Fruit fly (Drosophila melanogaster) whole organism, larva: ENCODE measurements around the gene Set.
A peak's percentile ranks its signal among the peaks of the same experiment; 100 is the strongest.

ENCODE experiments used
- noc ChIP-seq: fragments of 200-800 bp; sonication (Bioruptor generic); optimal IDR thresholded peaks from 3 replicates; lab custom pipeline; 2019; ENCODE audit warnings: missing biosample characterization, mild to moderate bottlenecking, missing genetic modification characterization, moderate library complexity

Gene Set

DNA sequence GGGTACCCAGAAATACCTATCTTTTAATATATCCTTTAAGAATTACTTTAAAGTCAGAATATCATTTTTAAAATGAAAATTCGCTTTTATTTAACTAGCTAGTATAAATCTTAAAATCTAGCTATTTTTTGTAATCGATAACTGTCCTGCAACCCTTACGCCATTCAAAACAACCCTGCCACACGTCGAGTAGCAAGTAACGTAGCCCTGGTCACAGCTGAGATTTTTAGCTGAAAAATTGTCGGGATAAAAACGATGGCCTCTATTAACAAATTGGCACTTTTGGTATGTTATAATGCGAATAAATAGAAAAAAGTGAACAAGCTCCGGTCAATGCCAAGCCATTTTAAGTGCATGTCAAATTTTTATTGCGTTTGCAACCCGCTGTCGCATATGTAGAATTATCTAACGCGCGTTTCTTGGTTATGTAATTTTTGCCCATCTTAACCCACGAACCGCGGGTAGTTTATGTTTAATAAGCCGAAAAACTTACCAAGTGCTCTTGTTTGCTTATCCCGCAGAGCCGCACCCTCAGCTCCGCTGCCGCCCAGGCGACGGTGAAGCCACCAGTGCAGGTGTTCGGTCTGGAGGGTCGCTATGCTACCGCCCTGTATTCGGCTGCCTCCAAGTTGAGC lies 2.2 kb downstream of the Set start, which contains the start of gene ATPsynO:
Gene ATPsynO (plus strand): TSS at position 186 of the 635 bp plus-strand sequence.
- peak; percentile 14 for TF ChIP-seq noc (tag; lab: Kevin White, UChicago)

DNA sequence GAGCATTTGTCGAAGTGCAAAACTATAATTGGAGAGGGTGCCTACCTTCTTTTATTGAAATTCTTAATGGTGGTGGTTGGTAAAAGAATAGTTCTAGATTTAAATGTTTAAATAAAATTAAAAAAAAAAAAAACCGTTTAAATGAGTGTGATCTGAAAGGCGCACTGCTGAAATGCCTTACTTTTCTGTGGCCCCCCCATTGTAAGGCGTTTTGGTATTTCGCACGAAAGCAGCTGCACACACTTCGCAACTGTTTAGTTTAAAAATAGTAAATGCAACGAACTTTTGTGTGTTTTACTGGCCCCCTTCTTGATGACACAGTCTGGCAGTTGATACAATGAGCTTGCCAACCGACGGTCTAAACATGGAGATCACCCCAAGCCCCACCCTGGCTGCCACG lies 5.1 kb downstream of the Set start, which contains the start of the genes CG14864 and Zip88E:
Gene CG14864 (minus strand): TSS at position 113 of the 400 bp plus-strand sequence.
Gene Zip88E (plus strand): TSS at position 237 of the 400 bp plus-strand sequence.
- no peak for TF ChIP-seq noc (tag; lab: Kevin White, UChicago)

DNA sequence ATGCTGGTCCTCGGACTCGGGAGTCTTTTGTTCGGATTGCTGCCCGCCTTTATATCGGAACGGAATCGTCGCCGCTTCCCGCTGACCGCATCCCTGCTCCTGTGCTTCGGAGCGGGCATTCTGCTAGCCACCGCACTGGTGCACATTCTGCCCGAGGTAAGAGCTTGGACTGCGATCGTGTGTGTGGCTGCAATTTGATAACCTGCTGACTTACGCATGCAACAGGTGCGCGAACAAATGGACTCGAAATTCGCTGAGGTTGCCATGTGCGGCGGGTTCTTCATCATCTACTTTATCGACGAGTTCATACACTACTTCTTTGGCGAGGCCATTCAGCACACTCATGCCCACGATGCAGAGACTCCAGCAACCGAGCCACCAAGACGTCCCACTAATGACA lies 5.5 kb downstream of the Set start:
- TF ChIP-seq noc (tag; lab: Kevin White, UChicago): no peak

DNA sequence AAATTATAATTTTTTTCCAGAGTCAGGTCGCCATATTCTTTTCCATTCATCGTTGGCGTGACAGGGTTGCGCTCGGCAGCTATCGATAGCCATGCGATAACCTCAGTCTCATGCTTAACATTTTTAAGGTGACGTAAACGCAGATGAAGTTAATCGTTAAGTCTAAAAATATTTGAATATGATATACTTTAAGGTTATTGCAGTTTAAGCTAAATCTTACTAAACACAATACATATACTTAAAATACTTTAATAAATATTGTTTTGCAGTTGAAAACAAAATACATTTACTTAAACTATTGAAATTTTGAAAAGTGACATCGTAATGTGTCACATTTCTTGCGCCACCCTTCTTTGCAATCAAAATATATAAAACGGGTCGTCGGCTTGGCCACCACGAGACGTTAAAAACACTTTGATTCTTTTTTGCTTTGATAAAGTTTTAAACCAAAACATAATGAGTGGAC lies 11.8 kb downstream of the Set start, which contains the start of the genes Cp190 and CG4338:
Gene Cp190 (minus strand): TSS at position 84 of the 466 bp plus-strand sequence.
Gene CG4338 (plus strand): TSS at position 365 of the 466 bp plus-strand sequence.
- TF ChIP-seq noc (tag; lab: Kevin White, UChicago): peak; percentile 98

- TF ChIP-seq noc (tag; lab: Kevin White, UChicago): no peak
Measured at dm6 chr3R:15277926-15278869, 14.8 kb downstream of the Set start, which contains the start of the genes MRG15 and Tm1. Gene MRG15 (minus strand): TSS chr3R:15278109. Gene Tm1 (plus strand): TSS chr3R:15278220.

DNA sequence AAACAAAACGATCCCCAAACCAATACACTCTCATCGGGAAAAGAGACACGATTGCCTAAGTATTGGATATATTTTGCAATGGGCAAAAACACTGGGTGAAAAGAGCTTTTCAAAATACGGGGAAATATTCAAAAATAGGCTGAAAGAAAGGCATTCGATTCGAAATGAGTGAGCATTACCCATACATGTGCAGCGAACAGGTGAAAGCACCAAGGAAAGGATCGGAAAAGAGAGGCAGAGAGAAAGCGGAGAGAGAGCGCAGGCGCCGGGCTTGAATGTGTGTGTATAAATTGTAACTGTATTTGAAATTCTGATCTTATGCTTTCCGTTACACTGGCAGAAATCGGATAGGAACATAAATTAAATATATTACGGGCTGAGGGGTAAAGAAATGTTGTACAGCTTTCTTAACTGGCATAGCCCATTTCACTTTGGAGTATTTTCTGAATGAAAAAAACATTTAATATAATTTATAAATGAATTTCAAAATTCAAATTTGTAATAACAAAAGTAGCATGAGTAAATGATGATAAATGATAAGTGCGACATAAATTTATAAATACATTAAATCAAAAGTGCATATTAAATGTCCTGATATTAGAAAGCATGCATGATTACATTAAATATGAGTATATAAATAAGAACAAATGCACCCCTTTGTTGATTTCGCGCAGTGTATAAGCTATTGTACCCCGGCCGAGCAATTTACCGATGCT lies 17.4 kb downstream of the Set start:
- peak; percentile 48 for TF ChIP-seq noc (tag; lab: Kevin White, UChicago)

DNA sequence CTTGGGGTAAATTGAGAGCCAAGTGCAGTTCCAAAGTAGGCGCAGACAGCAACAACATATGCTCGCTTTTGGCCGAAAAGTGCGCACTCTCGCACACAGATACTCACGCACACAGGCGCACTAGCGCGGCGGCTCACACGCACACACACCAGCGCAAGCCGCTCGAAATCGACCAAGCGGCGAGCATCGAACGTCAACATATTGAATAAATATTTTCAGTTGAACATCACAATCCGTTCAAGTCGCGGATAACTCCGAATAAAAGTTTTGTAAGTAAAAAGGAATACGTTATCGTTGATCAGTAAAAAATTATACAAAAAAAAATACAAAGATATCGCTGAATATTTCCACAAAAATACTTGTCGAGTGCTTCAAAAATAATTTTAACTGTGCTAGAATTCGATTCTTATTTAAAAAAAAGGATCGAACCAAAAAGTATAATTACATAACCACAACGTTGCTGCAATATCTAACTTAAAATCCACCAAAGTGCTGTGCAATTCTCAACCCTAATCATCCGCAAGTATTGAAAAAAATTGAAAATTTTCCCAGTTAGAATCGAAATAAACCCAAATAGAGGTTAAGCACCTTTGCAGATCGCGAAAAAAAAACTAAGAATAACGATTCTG lies 18.1 kb downstream of the Set start:
- TF ChIP-seq noc (tag; lab: Kevin White, UChicago): no peak

- no peak for TF ChIP-seq noc (tag; lab: Kevin White, UChicago)
Measured at dm6 chr3R:15282326-15282725, 19.0 kb downstream of the Set start.

- TF ChIP-seq noc (tag; lab: Kevin White, UChicago): no peak
Measured at dm6 chr3R:15282982-15283809, 19.8 kb downstream of the Set start.

DNA sequence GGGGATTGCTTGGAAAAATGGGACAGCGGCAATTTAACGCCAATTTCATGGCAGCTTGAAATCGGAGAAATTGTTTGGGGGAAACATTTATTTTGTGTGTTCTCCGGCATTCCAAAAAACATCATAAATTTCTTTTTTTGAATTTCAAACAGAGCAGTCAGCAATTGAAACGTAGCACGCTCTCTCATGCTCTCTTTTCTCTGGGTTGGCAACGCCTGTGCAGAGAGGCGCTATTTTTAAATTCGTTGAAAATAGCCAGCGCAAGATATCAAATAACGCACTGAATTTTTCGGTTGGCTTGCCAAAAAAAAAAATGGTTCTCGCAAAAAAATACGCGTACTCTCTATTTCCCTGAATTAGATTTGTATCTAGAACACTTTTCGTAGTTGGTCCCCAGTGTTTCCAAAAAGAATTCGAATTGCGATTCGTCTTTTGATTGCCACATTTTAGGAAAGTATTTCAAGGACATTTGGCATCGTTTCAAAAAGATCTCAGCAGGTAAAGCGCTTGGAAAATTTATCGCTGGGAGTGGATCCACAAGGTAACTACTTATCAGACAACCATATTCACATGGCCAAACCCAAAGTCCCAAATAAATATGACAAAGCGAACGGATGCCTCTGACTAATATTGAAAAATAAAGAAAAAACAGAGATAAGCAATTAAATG lies 22.8 kb downstream of the Set start:
- TF ChIP-seq noc (tag; lab: Kevin White, UChicago): no peak

DNA sequence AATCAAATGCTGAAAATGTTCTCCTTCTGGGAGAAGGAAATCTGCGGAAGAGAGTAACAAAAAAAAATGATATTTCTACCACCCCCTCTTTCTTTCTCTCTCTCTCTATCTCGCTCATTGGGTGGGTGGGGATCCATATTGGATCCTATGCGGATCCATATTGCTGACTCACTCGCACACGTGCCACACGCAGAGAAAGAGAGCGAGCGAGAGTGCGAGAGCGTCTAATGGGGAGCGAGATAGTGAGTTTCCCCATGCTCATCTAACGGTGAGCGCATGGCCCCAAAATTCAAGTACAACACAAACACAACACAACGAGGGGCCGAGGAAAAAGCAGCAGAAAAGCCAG lies 23.3 kb downstream of the Set start:
- TF ChIP-seq noc (tag; lab: Kevin White, UChicago): peak; percentile 23

- TF ChIP-seq noc (tag; lab: Kevin White, UChicago): no peak
Measured at dm6 chr3R:15287763-15288162, 24.4 kb downstream of the Set start.

- no peak for TF ChIP-seq noc (tag; lab: Kevin White, UChicago)
Measured at dm6 chr3R:15288802-15289201, 25.4 kb downstream of the Set start.
